Worm (Caenorhabditis elegans): ENCODE data around the gene C01G10.4.

DNA sequence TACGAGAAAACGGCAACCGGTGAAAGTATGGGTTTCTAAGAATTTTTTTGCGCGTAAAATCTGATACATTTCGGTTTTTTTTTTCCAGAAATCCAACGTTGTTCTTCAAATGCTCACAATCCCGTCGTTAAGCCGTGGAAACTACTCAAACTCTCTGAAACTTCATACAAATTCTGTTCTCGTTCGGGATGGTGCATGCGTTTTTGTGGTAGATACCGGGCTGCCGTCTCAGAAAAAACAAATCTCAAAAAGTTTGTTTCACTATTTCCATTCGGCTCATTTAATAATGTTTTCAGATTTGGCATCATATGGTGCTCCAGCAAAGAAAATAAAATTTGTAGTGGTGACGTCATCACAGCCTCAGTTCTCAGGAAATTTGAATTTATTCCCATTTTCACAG is 34.8 kb upstream of the C01G10.4 start:
- no peak for TF ChIP-seq sdz-12 (GFP tag; optimal IDR thresholded peaks at IDR 0.05)
- TF ChIP-seq nhr-237 (tag; optimal IDR thresholded peaks at IDR 0.05) = no peak
- no peak for TF ChIP-seq lsy-2 (tag; optimal IDR thresholded peaks at IDR 0.05)
